Fruit fly (Drosophila melanogaster): ENCODE results near the gene Cyp4d2.

Cyp4d2 gene

DNA sequence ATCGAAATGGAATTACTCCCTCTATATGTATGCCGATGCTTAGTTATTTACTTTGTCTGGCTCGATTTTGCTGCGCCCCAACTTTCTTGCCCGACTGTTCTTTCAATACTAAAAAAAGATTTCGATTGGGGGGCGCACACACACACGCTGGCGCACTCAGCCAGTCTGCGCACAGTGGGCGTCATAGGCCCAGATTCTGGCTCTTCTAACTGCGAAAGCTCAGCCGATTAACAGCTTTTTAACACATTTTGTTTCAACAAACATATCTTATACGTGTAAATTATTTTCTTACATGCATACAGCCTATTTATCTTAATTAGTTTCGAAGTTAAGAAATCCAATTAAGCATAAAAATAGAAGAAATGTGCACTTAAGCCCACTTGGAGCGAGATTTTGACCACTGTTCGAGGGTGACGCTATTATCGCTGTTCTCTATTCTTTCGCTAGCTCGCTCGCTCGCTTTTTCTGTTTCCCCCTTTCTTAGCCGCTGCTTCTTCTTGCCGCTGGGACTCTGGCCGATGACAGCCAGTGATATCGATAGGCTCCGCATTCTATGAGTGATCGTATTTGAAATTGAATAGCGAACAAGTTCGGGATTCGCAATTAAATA lies 46.5 kb downstream of the Cyp4d2 start, which contains the start of gene Vinc (continued):
- TF ChIP-seq crp (GFP tag; optimal IDR thresholded peaks at IDR 0.05) (peak in 1 of 2 experiments; percentile 1), HLH4C (GFP tag; IDR thresholded peaks at IDR 0.05; ENCODE audit: partially characterized antibody) (peak; percentile 60), btn (GFP tag; optimal IDR thresholded peaks at IDR 0.05) (peak; percentile 62), row (GFP tag; IDR thresholded peaks at IDR 0.05) (peak; percentile 98), CG5953 (GFP tag; IDR thresholded peaks at IDR 0.05) (peak; percentile 61), HmgD (GFP tag; optimal IDR thresholded peaks at IDR 0.05) (peak; percentile 54), CG8924 (tag; optimal IDR thresholded peaks at IDR 0.05) (peak; percentile 76), hb (GFP tag; IDR thresholded peaks at IDR 0.05; ENCODE audit: partially characterized antibody) (no peak), CG18262 (tag; optimal IDR thresholded peaks at IDR 0.05) (peak; percentile 85), CG2712 (tag; optimal IDR thresholded peaks at IDR 0.05) (peak; percentile 89), sqz (GFP tag; optimal IDR thresholded peaks at IDR 0.05) (peak; percentile 82), CG10654 (GFP tag; optimal IDR thresholded peaks at IDR 0.05) (peak; percentile 85), CG31441 (GFP tag; IDR thresholded peaks at IDR 0.05) (peak; percentile 86), chinmo (GFP tag; IDR thresholded peaks at IDR 0.05; ENCODE audit: partially characterized antibody) (no peak), sisA (GFP tag; IDR thresholded peaks at IDR 0.05) (peak; percentile 82), CG14667 (GFP tag; IDR thresholded peaks at IDR 0.05) (peak; percentile 74), pros (GFP tag; optimal IDR thresholded peaks at IDR 0.05) (peak; percentile 81), insv (GFP tag; optimal IDR thresholded peaks at IDR 0.05) (no peak), CG12744 (GFP tag; optimal IDR thresholded peaks at IDR 0.05) (no peak), esg (GFP tag; conservative IDR thresholded peaks at IDR 0.05) (peak; percentile 83), tup (GFP tag; optimal IDR thresholded peaks at IDR 0.05) (peak; percentile 83), CG13287 (GFP tag; IDR thresholded peaks at IDR 0.05; ENCODE audit: partially characterized antibody) (peak; percentile 35), Oli (tag; optimal IDR thresholded peaks at IDR 0.05) (peak; percentile 81), CG1529 (GFP tag; optimal IDR thresholded peaks at IDR 0.05) (peak; percentile 53), CG6175 (GFP tag; IDR thresholded peaks at IDR 0.05) (peak; percentile 77), PHDP (tag; optimal IDR thresholded peaks at IDR 0.05) (no peak), CG16815 (GFP tag; optimal IDR thresholded peaks at IDR 0.05) (peak; percentile 65), gsb-n (tag; optimal IDR thresholded peaks at IDR 0.05) (no peak), zen (tag; optimal IDR thresholded peaks at IDR 0.05) (peak; percentile 61), CG9609 (GFP tag; optimal IDR thresholded peaks at IDR 0.05) (peak; percentile 50), Ssrp (tag; optimal IDR thresholded peaks at IDR 0.05) (peak; percentile 54), Rfx (GFP tag; IDR thresholded peaks at IDR 0.05) (peak; percentile 94), Nf-YA (GFP tag; IDR thresholded peaks at IDR 0.05) (peak; percentile 50; the same call in 1 of the 2 replicates), CG1602 (GFP tag; optimal IDR thresholded peaks at IDR 0.05) (peak; percentile 60), CG6254 (GFP tag; optimal IDR thresholded peaks at IDR 0.05) (peak; percentile 79), CG33557 (GFP tag; optimal IDR thresholded peaks at IDR 0.05) (peak; percentile 39), repo (GFP tag; optimal IDR thresholded peaks at IDR 0.05) (peak; percentile 75), CG7963 (GFP tag; IDR thresholded peaks at IDR 0.05; ENCODE audit: partially characterized antibody) (0 out of 3 replicates have a peak, but pooled peaks have one; percentile 7), CG9932 (GFP tag; IDR thresholded peaks at IDR 0.05) (peak; percentile 90), eve (GFP tag; optimal IDR thresholded peaks at IDR 0.05) (no peak), tin (GFP tag; optimal IDR thresholded peaks at IDR 0.05) (peak; percentile 85), jigr1 (GFP tag; IDR thresholded peaks at IDR 0.05) (0 out of 3 replicates have a peak, but pooled peaks have one; percentile 40), CG10147 (GFP tag; optimal IDR thresholded peaks at IDR 0.05) (peak; percentile 91), CG7372 (GFP tag; IDR thresholded peaks at IDR 0.05) (peak; percentile 79), Fer2 (tag; optimal IDR thresholded peaks at IDR 0.05) (peak; percentile 87), amos (GFP tag; IDR thresholded peaks at IDR 0.05; ENCODE audit: partially characterized antibody) (peak; percentile 55; the same call in 1 of the 2 replicates), mam (GFP tag; optimal IDR thresholded peaks at IDR 0.05) (peak; percentile 93), chn (GFP tag; optimal IDR thresholded peaks at IDR 0.05) (peak; percentile 62), toy (GFP tag; IDR thresholded peaks at IDR 0.05) (no peak; the same call in 1 of the 2 replicates)

Data from whole organism, embryonic.